Worm (Caenorhabditis elegans) whole organism, L1 larva: ENCODE results near the gene C18E9.2.

Experiments
- alr-1 ChIP-seq: fragments of 200-800 bp; sonication (Bioruptor generic); optimal IDR thresholded peaks from 2 replicates; lab custom pipeline; 2018; ENCODE audit warnings: borderline replicate concordance, mild to moderate bottlenecking, missing genetic modification characterization, missing compliant biosample characterization
- blmp-1 ChIP-seq: fragments of 150-350 bp; optimal IDR thresholded peaks from 2 replicates; lab custom pipeline; 2014; ENCODE audit warnings: missing biosample characterization, missing genetic modification characterization
- egl-13 ChIP-seq: sonication (generic microtip); optimal IDR thresholded peaks from 2 replicates; lab custom pipeline; 2016; ENCODE audit warnings: missing genotype, missing genetic modification reagents, missing genetic modification characterization, missing compliant biosample characterization
- elt-3 ChIP-seq, 6 experiments: fragments of 150-350 bp in 1 of 6; sonication (generic microtip); optimal IDR thresholded peaks; 2 replicates each; lab custom pipeline; 2017 to 2018; ENCODE audit warnings: missing biosample characterization in 6 of 6, missing genetic modification characterization in 6 of 6, inconsistent platforms in 1 of 6
- lin-39 ChIP-seq: fragments of 150-350 bp; optimal IDR thresholded peaks from 2 replicates; lab custom pipeline; 2014; ENCODE audit warnings: missing biosample characterization, missing genetic modification reagents, missing genetic modification characterization
- snpc-4 ChIP-seq: fragments of 150-350 bp; optimal IDR thresholded peaks from 2 replicates; lab custom pipeline; 2014; ENCODE audit warnings: missing biosample characterization, missing genetic modification characterization
- unc-62 ChIP-seq: fragments of 150-350 bp; optimal IDR thresholded peaks from 2 replicates; lab custom pipeline; 2014; ENCODE audit warnings: missing biosample characterization, missing genetic modification reagents, missing genetic modification characterization

DNA sequence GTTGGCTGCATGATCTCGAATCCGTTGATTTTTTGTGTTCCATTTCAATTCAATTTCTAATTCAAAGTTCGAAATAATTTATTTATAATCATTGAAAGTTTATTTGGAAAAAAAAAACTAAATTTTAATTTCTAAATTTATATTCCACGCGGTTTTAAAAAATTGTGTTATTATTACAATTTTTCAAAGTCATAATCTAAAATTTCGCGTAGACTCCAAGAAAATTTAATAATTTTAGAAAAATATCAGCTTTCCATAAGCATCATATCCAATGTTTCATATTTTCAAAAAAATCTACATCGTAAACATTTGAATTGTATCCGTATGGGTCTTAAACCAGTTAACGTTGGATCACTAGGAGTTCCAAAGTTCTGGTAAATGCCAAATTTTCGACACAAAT is 35.5 kb downstream of the C18E9.2 start, which contains the start of gene F44G4.5:
- TF ChIP-seq egl-13 (tag; lab: Kevin White, UChicago) (no peak), lin-39 (tag; lab: Kevin White, UChicago) (no peak), elt-3 (tag; optimal IDR thresholded peaks at IDR 0.05; lab: Kevin White, UChicago) (no peak), alr-1 (tag; lab: Kevin White, UChicago) (no peak), blmp-1 (tag; lab: Kevin White, UChicago) (no peak), snpc-4 (tag; lab: Kevin White, UChicago) (no peak), unc-62 (no peak)
